Fruit fly (Drosophila melanogaster): Measurements from ENCODE around the gene CG31365.

DNA sequence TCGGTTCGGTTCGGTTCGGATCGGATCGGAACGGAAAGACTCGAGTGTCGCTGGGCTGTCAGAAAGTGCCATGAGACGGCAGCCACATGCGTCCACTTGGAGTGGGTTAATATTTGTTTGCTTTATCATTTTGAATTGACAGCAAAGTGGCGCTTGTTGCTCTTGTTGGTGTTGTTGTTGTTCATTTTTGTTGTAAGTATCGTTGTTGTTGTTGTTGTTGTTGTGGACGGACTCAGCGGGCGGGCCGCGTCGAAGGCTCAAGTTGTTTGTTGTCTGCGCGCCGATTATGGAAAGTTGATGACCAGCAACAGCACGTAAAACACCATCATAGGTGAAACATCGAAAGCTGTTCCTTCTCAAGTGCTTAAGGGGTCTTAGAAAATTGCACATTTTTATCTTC, 20.8 kb upstream of the CG31365 start:
- TF ChIP-seq Blimp-1 (GFP tag; optimal IDR thresholded peaks at IDR 0.05) (no peak), vri (GFP tag; optimal IDR thresholded peaks at IDR 0.05) (no peak)
